Worm (Caenorhabditis elegans): ENCODE results near the gene Y38H6C.8.
"Not testable (repeated sequence)": the region's sequence is repeated elsewhere in the genome, so short reads cannot be mapped to it uniquely, and the experiment has no call there.

Y38H6C.8 gene

DNA sequence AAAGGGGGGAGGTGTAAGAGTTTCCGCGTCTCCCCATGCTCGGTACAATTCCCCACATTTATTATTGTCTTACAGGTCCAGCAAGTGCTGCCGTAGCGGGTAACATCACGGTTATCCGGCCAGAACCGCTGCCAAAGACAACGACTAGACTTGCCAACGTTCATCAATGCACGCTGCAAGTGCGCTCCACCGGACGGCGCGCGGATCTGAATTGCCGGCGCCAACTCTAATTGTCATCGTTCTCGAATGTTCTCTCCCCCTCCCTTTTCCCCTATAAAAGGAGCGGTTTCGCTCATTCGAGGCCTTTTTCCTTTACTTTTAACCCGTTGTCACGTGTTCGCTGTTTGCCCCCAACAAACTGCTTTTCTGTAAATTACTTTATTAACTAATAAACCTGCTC, at the start of gene Y38H6C.8:
Y38H6C.8 (plus strand) TSS at position 301 of the 400 bp plus-strand sequence.
- not testable (repeated sequence) for TF ChIP-seq dao-5, him-1, W03F9.2 (tag; optimal IDR thresholded peaks at IDR 0.05)

DNA sequence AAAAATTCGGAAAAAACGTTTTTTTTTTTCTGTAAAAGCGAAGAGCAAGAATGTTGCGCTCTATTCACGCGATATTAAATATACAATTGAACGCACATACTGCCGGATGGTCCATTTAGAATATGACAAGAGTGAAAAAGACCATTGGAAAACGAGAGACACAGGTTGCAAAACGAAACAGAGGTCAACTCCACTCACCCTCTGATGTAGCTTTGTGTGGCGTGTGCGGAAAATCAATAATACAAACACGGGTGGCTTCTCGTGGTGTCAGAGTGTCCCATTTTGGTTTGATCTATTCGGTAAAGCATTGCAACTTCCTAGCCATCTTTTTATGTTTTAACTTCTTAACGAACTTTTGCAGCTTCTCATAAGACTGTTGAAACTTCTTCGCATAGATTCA, 49.0 kb upstream of the Y38H6C.8 start:
- TF ChIP-seq him-1 (tag; optimal IDR thresholded peaks at IDR 0.05) (no peak), W03F9.2 (tag; optimal IDR thresholded peaks at IDR 0.05) (no peak), dao-5 (tag; optimal IDR thresholded peaks at IDR 0.05) (no peak)

DNA sequence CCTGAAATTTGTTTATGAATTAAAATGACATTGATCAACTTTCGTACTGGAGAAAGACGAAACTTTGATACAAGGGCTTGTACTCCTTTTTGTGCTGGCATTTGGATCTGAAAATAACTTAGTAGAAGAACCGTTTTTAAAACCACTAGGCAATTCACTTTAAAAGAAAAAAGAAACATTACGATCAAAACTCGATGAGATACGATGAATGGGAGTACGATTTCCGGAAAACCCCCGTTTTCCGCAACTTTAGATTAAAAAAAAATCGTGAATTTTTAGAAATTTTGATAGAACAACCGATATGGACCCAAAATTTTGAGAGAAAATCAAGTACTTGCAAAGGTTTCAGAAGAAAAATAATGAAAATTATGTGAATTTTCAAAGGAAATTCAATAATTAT, 43.4 kb upstream of the Y38H6C.8 start, which contains the start of gene B0250.8:
B0250.8 (minus strand) TSS at position 101 of the 400 bp plus-strand sequence.
- TF ChIP-seq him-1 (tag; optimal IDR thresholded peaks at IDR 0.05), result no peak
- no peak for TF ChIP-seq dao-5 (tag; optimal IDR thresholded peaks at IDR 0.05)
- no peak for TF ChIP-seq W03F9.2 (tag; optimal IDR thresholded peaks at IDR 0.05)

DNA sequence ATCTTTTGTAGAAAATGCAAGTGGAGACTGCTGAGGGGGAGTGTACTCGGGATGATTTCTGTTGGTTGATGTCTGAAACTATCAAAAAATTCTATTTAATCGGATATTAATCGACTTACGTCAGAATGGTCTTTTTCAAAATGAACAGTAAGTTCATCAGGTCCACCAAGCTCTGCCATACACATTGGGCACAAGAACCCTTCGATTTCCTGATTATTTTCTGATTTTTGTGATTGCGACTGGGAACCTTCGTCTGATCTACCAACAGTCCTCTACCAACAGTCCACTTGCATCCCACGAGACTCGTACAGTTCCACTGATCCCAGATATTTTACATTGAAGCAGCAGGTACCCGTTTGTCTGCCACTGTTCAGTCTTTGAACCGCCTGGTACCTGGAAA, 38.7 kb upstream of the Y38H6C.8 start:
- TF ChIP-seq him-1 (tag; optimal IDR thresholded peaks at IDR 0.05) (no peak), dao-5 (tag; optimal IDR thresholded peaks at IDR 0.05) (no peak), W03F9.2 (tag; optimal IDR thresholded peaks at IDR 0.05) (no peak)

DNA sequence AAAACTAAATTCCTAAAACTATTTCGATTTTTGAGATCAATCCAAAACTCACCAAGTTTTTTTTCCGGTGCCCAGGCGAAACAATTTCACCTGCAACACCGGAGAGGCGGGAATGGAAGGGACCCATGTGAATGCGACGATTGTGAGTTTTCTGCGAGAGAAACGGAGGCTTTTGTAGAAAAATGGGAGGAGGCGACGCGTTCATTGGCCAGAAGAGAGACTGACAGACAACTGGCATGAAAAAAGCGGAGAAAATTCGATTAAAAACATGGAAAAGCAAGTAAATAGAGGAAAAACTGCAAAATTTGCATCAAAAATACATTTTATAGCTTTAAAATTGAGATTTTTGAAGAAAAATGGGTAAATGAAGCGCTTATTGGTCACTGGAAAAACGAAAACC, 37.9 kb upstream of the Y38H6C.8 start, which contains the start of gene B0250.7:
B0250.7 (minus strand) TSS at position 232 of the 400 bp plus-strand sequence.
- TF ChIP-seq dao-5 (tag; optimal IDR thresholded peaks at IDR 0.05) (no peak), W03F9.2 (tag; optimal IDR thresholded peaks at IDR 0.05) (no peak), him-1 (tag; optimal IDR thresholded peaks at IDR 0.05) (no peak)

DNA sequence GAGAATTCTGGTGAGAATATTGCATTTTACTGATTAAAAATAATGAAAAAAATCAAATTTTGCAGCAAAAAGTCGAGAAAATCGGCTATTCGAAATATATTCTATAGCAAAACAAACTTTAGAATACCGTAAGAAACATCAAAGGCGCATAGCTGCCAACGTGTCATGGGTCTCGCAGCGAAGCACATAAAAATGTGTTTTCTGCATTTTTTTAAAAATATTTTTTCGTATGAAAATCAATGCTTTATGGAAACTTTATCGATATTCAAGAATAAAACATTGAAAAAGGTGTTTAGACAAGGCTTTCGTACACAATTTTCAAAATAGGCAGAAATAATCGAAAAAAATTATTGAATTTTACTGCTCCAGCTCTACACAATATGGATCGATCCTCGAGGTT, 37.2 kb upstream of the Y38H6C.8 start:
- no peak for TF ChIP-seq him-1 (tag; optimal IDR thresholded peaks at IDR 0.05)
- no peak for TF ChIP-seq dao-5 (tag; optimal IDR thresholded peaks at IDR 0.05)

DNA sequence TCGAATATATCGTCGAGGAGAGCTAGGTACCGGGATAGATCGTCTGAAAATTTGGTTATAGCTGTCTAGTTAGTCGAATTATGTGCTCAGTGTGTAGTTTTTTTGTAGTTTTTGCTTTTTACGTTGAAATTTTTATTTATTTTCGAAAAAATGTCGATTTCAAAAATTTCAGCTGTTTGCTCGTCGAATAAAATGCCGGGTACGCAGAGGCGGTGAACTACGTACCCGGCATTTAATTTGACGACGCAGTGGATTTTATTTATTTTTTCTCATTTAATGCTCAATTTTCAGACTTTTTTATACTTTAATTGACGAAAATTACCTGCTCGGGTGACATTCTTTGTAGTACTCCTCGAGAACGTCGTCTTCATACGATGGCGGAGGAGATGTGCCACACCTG, 36.8 kb upstream of the Y38H6C.8 start:
- no peak for TF ChIP-seq W03F9.2 (tag; optimal IDR thresholded peaks at IDR 0.05)
- no peak for TF ChIP-seq him-1 (tag; optimal IDR thresholded peaks at IDR 0.05)
- no peak for TF ChIP-seq dao-5 (tag; optimal IDR thresholded peaks at IDR 0.05)

DNA sequence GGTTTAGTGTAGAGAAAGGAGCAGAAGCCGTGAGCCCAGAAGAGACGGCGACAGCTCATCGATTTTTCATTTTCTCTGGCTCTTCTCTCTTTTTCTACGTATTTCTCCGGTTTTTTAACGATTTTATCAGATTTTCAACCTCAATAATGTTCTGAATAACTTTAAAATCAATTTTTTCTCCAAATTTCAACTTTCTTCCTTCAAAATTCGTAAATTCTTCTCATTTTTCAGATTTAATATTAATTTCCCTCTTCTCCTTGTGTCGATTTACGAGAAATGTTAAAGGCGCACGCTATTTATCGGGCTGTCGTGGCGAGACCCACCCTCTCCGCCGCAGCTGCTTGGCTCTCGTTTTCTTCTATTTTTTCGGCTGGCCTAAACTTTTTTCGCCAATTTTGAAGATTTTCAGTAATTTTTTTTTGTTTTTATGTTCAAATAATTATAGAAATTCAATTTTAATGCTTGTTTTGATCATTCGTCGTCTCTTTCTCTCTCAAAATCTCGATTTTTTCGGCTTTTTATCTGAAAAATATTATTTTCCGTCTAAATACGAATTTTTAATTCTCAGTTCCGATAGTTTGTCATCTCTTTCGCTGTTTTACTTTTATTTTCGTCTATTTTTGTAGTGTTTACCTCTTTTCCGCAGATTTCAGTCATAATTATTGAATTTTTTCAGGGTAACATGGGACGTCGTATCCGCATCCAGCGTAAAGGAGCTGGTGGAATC, 34.6 kb upstream of the Y38H6C.8 start, which contains the start of the genes calf-1 and rpl-2:
calf-1 (minus strand) TSS at position 77 of the 727 bp plus-strand sequence.
rpl-2 (plus strand) TSS at position 677 of the 727 bp plus-strand sequence.
- no peak for TF ChIP-seq him-1 (tag; optimal IDR thresholded peaks at IDR 0.05)
- peak; percentile 33 for TF ChIP-seq W03F9.2 (tag; optimal IDR thresholded peaks at IDR 0.05)
- no peak for TF ChIP-seq dao-5 (tag; optimal IDR thresholded peaks at IDR 0.05)

DNA sequence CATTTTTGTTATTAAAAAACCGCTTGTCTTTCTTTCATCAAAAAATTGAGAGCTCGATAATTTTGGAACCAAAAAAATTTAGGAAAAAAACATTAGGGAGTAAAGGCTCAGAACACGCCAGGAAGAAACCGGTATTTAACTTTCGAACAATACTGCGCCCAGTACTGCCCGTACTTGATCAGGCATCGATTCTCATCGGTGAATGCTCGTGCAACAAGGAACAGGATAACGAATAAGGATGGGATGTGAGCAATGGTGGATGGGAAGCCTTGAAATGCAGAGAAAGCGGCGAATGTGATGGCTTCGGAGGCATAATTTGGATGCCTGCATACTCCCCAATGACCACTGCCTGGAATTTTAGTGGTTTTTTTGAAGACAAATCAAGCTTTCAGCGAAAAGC, 33.0 kb upstream of the Y38H6C.8 start:
- no peak for TF ChIP-seq him-1 (tag; optimal IDR thresholded peaks at IDR 0.05)
- TF ChIP-seq dao-5 (tag; optimal IDR thresholded peaks at IDR 0.05), result no peak
- TF ChIP-seq W03F9.2 (tag; optimal IDR thresholded peaks at IDR 0.05), result no peak

DNA sequence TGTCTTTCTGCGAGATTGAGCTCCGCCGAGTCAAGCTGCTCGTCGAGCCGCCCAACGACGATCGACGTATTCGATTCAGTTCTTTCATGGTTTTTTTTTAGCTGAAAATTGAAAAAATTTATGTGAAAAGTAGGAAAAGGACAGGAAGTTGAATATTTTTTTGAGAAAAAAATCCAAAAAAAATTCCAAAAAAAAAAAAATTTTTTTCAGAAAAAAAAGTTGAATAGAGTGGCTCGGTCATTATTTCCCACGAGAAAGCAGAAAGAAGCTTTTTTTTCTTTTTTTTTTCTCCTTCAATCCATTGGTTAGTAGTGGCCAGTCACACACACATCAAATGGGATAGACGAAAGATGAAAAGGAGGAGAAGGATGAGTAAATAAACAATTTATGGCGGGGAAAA, 28.5 kb upstream of the Y38H6C.8 start, which contains the start of gene dhcr-7:
dhcr-7 (minus strand) TSS at position 101 of the 400 bp plus-strand sequence.
- TF ChIP-seq him-1 (tag; optimal IDR thresholded peaks at IDR 0.05), result no peak
- TF ChIP-seq W03F9.2 (tag; optimal IDR thresholded peaks at IDR 0.05), result no peak
- no peak for TF ChIP-seq dao-5 (tag; optimal IDR thresholded peaks at IDR 0.05)

DNA sequence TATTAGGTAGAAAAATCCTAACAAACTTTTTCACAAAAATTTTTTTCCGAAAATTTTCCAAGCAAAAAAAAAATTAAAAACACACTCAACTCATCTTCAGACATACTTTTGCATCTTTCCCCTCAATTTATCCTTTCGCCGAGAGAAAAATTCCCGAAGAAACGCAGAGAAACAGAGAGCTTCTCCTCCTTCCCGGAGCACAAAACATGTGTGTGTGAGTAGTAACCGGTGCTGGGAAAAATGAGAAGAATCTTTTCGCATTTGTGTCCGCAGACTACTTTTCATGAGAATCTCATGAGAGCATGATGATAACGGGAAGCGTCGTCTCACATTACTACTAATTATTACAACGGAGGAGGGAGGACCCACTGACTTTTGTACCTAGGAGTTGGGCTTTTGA, 27.2 kb upstream of the Y38H6C.8 start:
- TF ChIP-seq him-1 (tag; optimal IDR thresholded peaks at IDR 0.05), result no peak
- no peak for TF ChIP-seq dao-5 (tag; optimal IDR thresholded peaks at IDR 0.05)
- TF ChIP-seq W03F9.2 (tag; optimal IDR thresholded peaks at IDR 0.05), result no peak

DNA sequence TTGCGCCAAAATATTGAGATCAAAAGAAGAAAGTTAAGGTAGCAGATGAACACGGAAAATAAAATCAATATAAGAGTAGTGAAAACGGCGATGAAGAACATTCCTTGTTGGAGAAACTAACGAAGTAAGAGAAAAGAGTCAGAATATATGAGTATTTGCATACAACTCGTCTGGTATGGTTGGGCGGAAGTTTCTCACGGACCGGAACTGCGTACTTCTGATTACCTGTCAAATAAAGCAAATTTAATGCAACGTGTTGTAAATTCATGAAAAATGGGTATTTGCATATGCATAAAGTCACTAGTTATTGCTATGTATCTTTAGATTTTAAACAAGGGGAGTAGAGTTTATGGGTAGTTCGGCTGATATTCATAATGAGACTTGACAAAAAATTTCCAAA, 24.7 kb upstream of the Y38H6C.8 start, which contains the start of gene srbc-78:
srbc-78 (minus strand) TSS at position 101 of the 400 bp plus-strand sequence.
- no peak for TF ChIP-seq dao-5 (tag; optimal IDR thresholded peaks at IDR 0.05)
- no peak for TF ChIP-seq him-1 (tag; optimal IDR thresholded peaks at IDR 0.05)
- TF ChIP-seq W03F9.2 (tag; optimal IDR thresholded peaks at IDR 0.05), result no peak

DNA sequence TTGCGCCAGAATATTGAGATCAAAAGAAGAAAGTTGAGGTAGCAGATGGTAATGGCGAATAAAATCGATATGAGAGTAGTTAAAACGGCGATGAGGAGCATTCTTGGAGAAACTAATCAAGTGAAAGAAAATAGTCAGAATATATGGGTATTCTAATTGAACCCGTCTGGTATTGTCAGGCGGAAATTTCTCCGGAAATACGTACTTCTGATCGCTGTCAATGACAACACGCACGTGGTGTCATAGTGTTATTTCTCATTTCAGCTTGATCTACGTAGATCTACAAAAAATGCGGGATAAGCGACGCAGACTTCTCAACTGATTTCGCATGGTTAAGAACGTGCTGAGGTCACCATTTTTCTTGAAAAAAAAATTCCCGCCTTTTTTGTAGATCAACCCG, 21.4 kb upstream of the Y38H6C.8 start, which contains the start of gene srbc-79:
srbc-79 (minus strand) TSS at position 101 of the 400 bp plus-strand sequence.
- no peak for TF ChIP-seq dao-5 (tag; optimal IDR thresholded peaks at IDR 0.05)
- TF ChIP-seq W03F9.2 (tag; optimal IDR thresholded peaks at IDR 0.05), result no peak

All from whole organism, L4/young adult.